Worm (Caenorhabditis elegans) whole organism, mixed stage, embryonic: Measurements from ENCODE around the gene fbxb-22.

Experiments
- M03D4.4 ChIP-seq: sonication (generic microtip); optimal IDR thresholded peaks from 2 replicates; lab custom pipeline; 2017; ENCODE audit warnings: mild to moderate bottlenecking, missing genetic modification characterization, missing compliant biosample characterization
- bed-3 ChIP-seq: fragments of 200-800 bp; sonication (Bioruptor generic); optimal IDR thresholded peaks from 3 replicates; lab custom pipeline; 2018; ENCODE audit warnings: mild to moderate bottlenecking, missing genetic modification characterization, moderate library complexity, missing compliant biosample characterization
- blmp-1 ChIP-seq: fragments of 150-350 bp; optimal IDR thresholded peaks from 2 replicates; lab custom pipeline; 2014; ENCODE audit warnings: missing biosample characterization, missing genetic modification characterization
- ceh-39 ChIP-seq: fragments of 150-350 bp; optimal IDR thresholded peaks from 2 replicates; lab custom pipeline; 2014; ENCODE audit warnings: missing biosample characterization, missing genetic modification characterization
- ceh-43 ChIP-seq: fragments of 200-800 bp; sonication (Bioruptor generic); optimal IDR thresholded peaks from 2 replicates; lab custom pipeline; 2018; ENCODE audit warnings: mild to moderate bottlenecking, missing genetic modification characterization, moderate library complexity, missing compliant biosample characterization
- ceh-83 ChIP-seq: fragments of 200-800 bp; sonication (Bioruptor generic); optimal IDR thresholded peaks from 2 replicates; lab custom pipeline; 2018; ENCODE audit warnings: mild to moderate bottlenecking, missing genetic modification characterization, missing compliant biosample characterization
- ces-1 ChIP-seq: fragments of 150-350 bp; optimal IDR thresholded peaks from 2 replicates; lab custom pipeline; 2014; ENCODE audit warnings: missing biosample characterization, missing genetic modification reagents, missing genetic modification characterization
- cnd-1 ChIP-seq: fragments of 200-800 bp; sonication (Bioruptor generic); optimal IDR thresholded peaks from 2 replicates; lab custom pipeline; 2018; ENCODE audit warnings: mild to moderate bottlenecking, missing genetic modification characterization, missing compliant biosample characterization
- drap-1 ChIP-seq: fragments of 200-800 bp; sonication (Bioruptor generic); optimal IDR thresholded peaks from 3 replicates; lab custom pipeline; 2018; ENCODE audit warnings: mild to moderate bottlenecking, missing genetic modification characterization, missing compliant biosample characterization
- elt-1 ChIP-seq: sonication (generic microtip); optimal IDR thresholded peaks from 2 replicates; lab custom pipeline; 2017; ENCODE audit warnings: missing genetic modification characterization, mild to moderate bottlenecking, missing compliant biosample characterization, antibody characterized with exemption, moderate library complexity, borderline replicate concordance; ENCODE audit not compliant: insufficient read depth
- elt-3 ChIP-seq: fragments of 150-350 bp; optimal IDR thresholded peaks from 2 replicates; lab custom pipeline; 2014; ENCODE audit warnings: missing biosample characterization, missing genetic modification characterization
- flh-1 ChIP-seq: fragments of 200-800 bp; sonication (Bioruptor generic); optimal IDR thresholded peaks from 2 replicates; lab custom pipeline; 2018; ENCODE audit warnings: mild to moderate bottlenecking, missing genetic modification characterization, moderate library complexity, missing compliant biosample characterization
- ham-2 ChIP-seq: fragments of 200-800 bp; sonication (Bioruptor generic); optimal IDR thresholded peaks from 2 replicates; lab custom pipeline; 2018; ENCODE audit warnings: mild to moderate bottlenecking, missing genetic modification characterization, missing compliant biosample characterization
- hlh-1 ChIP-seq: fragments of 150-350 bp; optimal IDR thresholded peaks from 2 replicates; lab custom pipeline; 2014; ENCODE audit warnings: missing biosample characterization, missing genetic modification reagents, missing genetic modification characterization
- lin-13 ChIP-seq: fragments of 150-350 bp; optimal IDR thresholded peaks from 2 replicates; lab custom pipeline; 2014; ENCODE audit warnings: missing biosample characterization, missing genetic modification characterization
- lin-32 ChIP-seq: fragments of 200-800 bp; sonication (Bioruptor generic); optimal IDR thresholded peaks from 2 replicates; lab custom pipeline; 2018; ENCODE audit warnings: mild to moderate bottlenecking, missing genetic modification characterization, missing compliant biosample characterization
- lsy-2 ChIP-seq: fragments of 150-350 bp; optimal IDR thresholded peaks from 2 replicates; lab custom pipeline; 2014; ENCODE audit warnings: missing biosample characterization, missing genetic modification characterization
- mab-5 ChIP-seq: fragments of 150-350 bp; optimal IDR thresholded peaks from 2 replicates; lab custom pipeline; 2014; ENCODE audit warnings: missing biosample characterization, missing genetic modification characterization
- mep-1 ChIP-seq: fragments of 150-350 bp; optimal IDR thresholded peaks from 2 replicates; lab custom pipeline; 2017; ENCODE audit warnings: missing biosample characterization, missing genetic modification reagents, missing genetic modification characterization, inconsistent platforms
- nhr-12 ChIP-seq: fragments of 150-350 bp; optimal IDR thresholded peaks from 2 replicates; lab custom pipeline; 2014; ENCODE audit warnings: missing biosample characterization, missing genetic modification characterization
- nhr-2 ChIP-seq: fragments of 150-350 bp; optimal IDR thresholded peaks from 2 replicates; lab custom pipeline; 2014; ENCODE audit warnings: missing biosample characterization, missing genetic modification characterization
- nhr-237 ChIP-seq: fragments of 150-350 bp; optimal IDR thresholded peaks from 2 replicates; lab custom pipeline; 2014; ENCODE audit warnings: missing biosample characterization, missing genetic modification characterization
- nhr-28 ChIP-seq: fragments of 150-350 bp; optimal IDR thresholded peaks from 2 replicates; lab custom pipeline; 2014; ENCODE audit warnings: missing biosample characterization, missing genetic modification characterization
- nhr-76 ChIP-seq: sonication (generic microtip); optimal IDR thresholded peaks from 2 replicates; lab custom pipeline; 2017; ENCODE audit warnings: missing biosample characterization, missing genetic modification characterization
- sem-2 ChIP-seq: fragments of 200-800 bp; sonication (Bioruptor generic); optimal IDR thresholded peaks from 2 replicates; lab custom pipeline; 2018; ENCODE audit warnings: mild to moderate bottlenecking, missing genetic modification characterization, missing compliant biosample characterization
- snpc-4 ChIP-seq: fragments of 150-350 bp; optimal IDR thresholded peaks from 2 replicates; lab custom pipeline; 2014; ENCODE audit warnings: missing biosample characterization, missing genetic modification characterization
- sptf-1 ChIP-seq: sonication (generic microtip); optimal IDR thresholded peaks from 2 replicates; lab custom pipeline; 2017; ENCODE audit warnings: mild to moderate bottlenecking, missing genetic modification characterization, moderate library complexity, missing compliant biosample characterization
- tbx-8 ChIP-seq: fragments of 200-800 bp; sonication (Bioruptor generic); optimal IDR thresholded peaks from 2 replicates; lab custom pipeline; 2018; ENCODE audit warnings: mild to moderate bottlenecking, missing genetic modification characterization, moderate library complexity, missing compliant biosample characterization
- unc-120 ChIP-seq: sonication (generic microtip); optimal IDR thresholded peaks from 2 replicates; lab custom pipeline; 2017; ENCODE audit warnings: missing genetic modification characterization, missing compliant biosample characterization; ENCODE audit not compliant: poor library complexity, severe bottlenecking
- unc-39 ChIP-seq: fragments of 150-350 bp; optimal IDR thresholded peaks from 2 replicates; lab custom pipeline; 2014; ENCODE audit warnings: missing biosample characterization, missing genetic modification characterization
- unc-62 ChIP-seq: fragments of 150-350 bp; optimal IDR thresholded peaks from 2 replicates; lab custom pipeline; 2014; ENCODE audit warnings: missing biosample characterization, missing genetic modification reagents, missing genetic modification characterization
- zip-8 ChIP-seq: fragments of 150-350 bp; optimal IDR thresholded peaks from 2 replicates; lab custom pipeline; 2014; ENCODE audit warnings: missing biosample characterization, missing genetic modification characterization

Gene fbxb-22

DNA sequence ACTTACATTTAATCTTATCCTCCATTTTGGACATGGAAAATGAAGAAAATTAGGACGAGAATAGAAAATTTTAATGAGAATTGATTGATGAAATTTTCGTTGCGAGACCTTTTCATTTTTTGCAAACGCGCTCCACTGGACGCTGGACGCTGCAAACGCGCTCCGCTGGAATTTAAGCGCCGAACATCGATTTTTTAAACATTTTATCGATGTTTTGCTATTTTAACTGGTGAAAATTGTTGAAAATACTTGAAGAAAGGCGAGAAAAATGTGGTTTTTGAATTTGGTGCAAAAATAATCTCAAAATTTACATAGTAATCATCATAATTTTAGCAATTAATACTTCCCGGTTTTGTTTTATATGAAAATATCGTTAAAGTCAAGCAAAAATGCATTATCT is 9.4 kb upstream of the fbxb-22 start, which contains the start of gene Y56A3A.41:
Gene Y56A3A.41 (minus strand): TSS at position 101 of the 400 bp plus-strand sequence.
- TF ChIP-seq ceh-83 (GFP tag; lab: Kevin White, UChicago) (no peak), M03D4.4 (tag; lab: Kevin White, UChicago) (no peak), blmp-1 (tag; lab: Kevin White, UChicago) (no peak), ceh-43 (GFP tag; lab: Kevin White, UChicago) (no peak), nhr-2 (tag; lab: Kevin White, UChicago) (no peak), zip-8 (tag; lab: Kevin White, UChicago) (no peak), nhr-28 (tag; lab: Kevin White, UChicago) (no peak), unc-120 (no peak), ham-2 (GFP tag; lab: Kevin White, UChicago) (no peak), ceh-39 (tag; lab: Kevin White, UChicago) (no peak), nhr-12 (tag; lab: Kevin White, UChicago) (no peak), snpc-4 (tag; lab: Kevin White, UChicago) (no peak), sem-2 (GFP tag; lab: Kevin White, UChicago) (no peak), cnd-1 (tag; lab: Kevin White, UChicago) (no peak), tbx-8 (GFP tag; lab: Kevin White, UChicago) (no peak), nhr-76 (tag; lab: Kevin White, UChicago) (no peak)

DNA sequence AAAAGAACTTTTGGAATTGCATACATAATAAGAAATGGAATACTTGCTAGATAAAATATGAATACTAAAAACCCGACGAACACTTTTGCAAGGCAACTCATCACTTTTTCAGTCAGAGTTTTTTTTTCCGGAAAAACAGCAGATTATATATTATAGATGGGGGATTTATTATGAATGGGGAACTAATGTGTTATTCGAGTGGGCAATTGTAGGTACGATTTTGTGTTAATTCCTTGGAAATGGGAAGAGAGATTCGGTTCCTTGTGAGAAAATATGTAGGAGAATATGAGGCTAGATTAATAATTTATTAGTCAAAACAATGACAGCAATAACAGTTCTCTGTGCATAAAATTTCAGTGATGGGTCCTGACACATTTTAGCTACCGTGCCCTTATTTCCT is 7.8 kb upstream of the fbxb-22 start, which contains the start of gene faah-5:
Gene faah-5 (minus strand): TSS at position 101 of the 400 bp plus-strand sequence.
- TF ChIP-seq elt-3 (tag; lab: Kevin White, UChicago) (no peak), nhr-237 (tag; lab: Kevin White, UChicago) (no peak), blmp-1 (tag; lab: Kevin White, UChicago) (no peak), ceh-39 (tag; lab: Kevin White, UChicago) (no peak), zip-8 (tag; lab: Kevin White, UChicago) (no peak), M03D4.4 (tag; lab: Kevin White, UChicago) (no peak), ceh-43 (GFP tag; lab: Kevin White, UChicago) (no peak), lin-13 (no peak), unc-39 (tag; lab: Kevin White, UChicago) (no peak), elt-1 (tag; lab: Kevin White, UChicago) (no peak), flh-1 (no peak), mep-1 (no peak), mab-5 (tag; lab: Kevin White, UChicago) (no peak), hlh-1 (tag; lab: Kevin White, UChicago) (no peak), ces-1 (GFP tag; lab: Kevin White, UChicago) (no peak), drap-1 (GFP tag; lab: Kevin White, UChicago) (no peak), ceh-83 (GFP tag; lab: Kevin White, UChicago) (no peak)

DNA sequence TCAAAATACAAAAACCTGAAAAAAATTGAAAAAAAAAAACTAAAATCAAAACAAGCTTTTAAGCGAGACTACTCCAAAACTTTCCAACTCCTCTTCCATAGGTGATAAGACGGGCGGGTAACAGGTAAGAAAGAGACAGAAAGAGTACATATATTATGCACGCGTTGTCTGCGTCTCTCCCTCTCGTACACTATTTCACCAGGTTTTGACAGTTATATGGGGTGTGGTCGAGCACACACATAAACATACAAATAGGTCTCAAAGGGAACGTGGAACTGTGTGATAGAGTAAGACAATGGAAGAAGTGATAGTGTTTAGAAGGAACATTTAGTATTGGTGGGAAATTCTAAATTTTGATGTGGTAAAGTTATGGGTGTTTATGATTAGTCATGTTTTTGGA is 2.0 kb downstream of the fbxb-22 start:
- TF ChIP-seq bed-3 (GFP tag; lab: Kevin White, UChicago) (no peak), nhr-237 (tag; lab: Kevin White, UChicago) (no peak), sptf-1 (tag; lab: Kevin White, UChicago) (no peak), M03D4.4 (tag; lab: Kevin White, UChicago) (no peak), ceh-83 (GFP tag; lab: Kevin White, UChicago) (no peak), tbx-8 (GFP tag; lab: Kevin White, UChicago) (no peak), zip-8 (tag; lab: Kevin White, UChicago) (no peak), elt-3 (tag; lab: Kevin White, UChicago) (no peak), unc-62 (no peak), unc-39 (tag; lab: Kevin White, UChicago) (no peak), ceh-39 (tag; lab: Kevin White, UChicago) (no peak), mep-1 (no peak), ces-1 (GFP tag; lab: Kevin White, UChicago) (no peak), nhr-12 (tag; lab: Kevin White, UChicago) (no peak), nhr-2 (tag; lab: Kevin White, UChicago) (no peak), lsy-2 (tag; lab: Kevin White, UChicago) (no peak), ceh-43 (GFP tag; lab: Kevin White, UChicago) (no peak)

DNA sequence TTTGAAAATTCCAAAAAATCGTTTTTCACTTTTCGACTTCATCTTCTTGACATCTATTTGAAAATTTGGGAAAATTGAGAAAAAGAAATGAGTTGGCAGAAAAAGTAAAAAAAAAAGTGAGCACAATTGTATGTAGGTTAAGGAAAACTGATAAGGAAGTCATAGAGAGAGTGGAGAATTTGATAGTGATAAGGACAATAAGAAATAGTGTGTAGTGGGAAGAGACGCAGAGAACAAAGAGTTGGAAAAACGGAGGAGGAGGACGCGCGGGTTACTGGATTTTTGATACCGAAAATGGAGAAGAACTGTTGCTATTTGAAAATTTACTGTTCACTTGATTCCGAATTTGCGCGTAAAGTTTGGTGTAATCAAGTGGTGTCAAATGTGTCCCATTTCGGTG is 4.8 kb downstream of the fbxb-22 start, which contains the start of gene Y56A3A.6:
Gene Y56A3A.6 (minus strand): TSS at position 53 of the 400 bp plus-strand sequence.
- TF ChIP-seq nhr-2 (tag; lab: Kevin White, UChicago) (no peak), sptf-1 (tag; lab: Kevin White, UChicago) (no peak), lin-13 (no peak), lsy-2 (tag; lab: Kevin White, UChicago) (no peak), mab-5 (tag; lab: Kevin White, UChicago) (no peak), bed-3 (GFP tag; lab: Kevin White, UChicago) (no peak), elt-1 (tag; lab: Kevin White, UChicago) (no peak), hlh-1 (tag; lab: Kevin White, UChicago) (no peak), elt-3 (tag; lab: Kevin White, UChicago) (no peak), unc-39 (tag; lab: Kevin White, UChicago) (no peak), M03D4.4 (tag; lab: Kevin White, UChicago) (no peak), lin-32 (GFP tag; lab: Kevin White, UChicago) (no peak), nhr-12 (tag; lab: Kevin White, UChicago) (no peak), blmp-1 (tag; lab: Kevin White, UChicago) (no peak)
- TF ChIP-seq, all 35 proteins: peak for 0
